Fruit fly (Drosophila melanogaster) whole organism, adult: ENCODE measurements around the gene Stt3A.

Experiments
- CG11617 ChIP-seq: fragments of 200-800 bp; sonication (Bioruptor generic); optimal IDR thresholded peaks from 2 replicates; lab custom pipeline; 2017; ENCODE audit warnings: mild to moderate bottlenecking, missing biosample characterization, missing genetic modification reagents, missing genetic modification characterization
- CG12768 ChIP-seq: fragments of 200-800 bp; sonication (Bioruptor generic); optimal IDR thresholded peaks from 2 replicates; lab custom pipeline; 2017; ENCODE audit warnings: missing biosample characterization, missing genetic modification characterization, mild to moderate bottlenecking, moderate library complexity, missing genetic modification reagents
- CG14711 ChIP-seq: fragments of 200-800 bp; sonication (Bioruptor generic); optimal IDR thresholded peaks from 2 replicates; lab custom pipeline; 2018; ENCODE audit warnings: missing biosample characterization, mild to moderate bottlenecking, missing genetic modification characterization, moderate library complexity
- CG1620 ChIP-seq: fragments of 200-800 bp; sonication (Bioruptor generic); optimal IDR thresholded peaks from 2 replicates; lab custom pipeline; 2016; ENCODE audit warnings: missing biosample characterization, missing genetic modification characterization
- CG33017 ChIP-seq: fragments of 200-800 bp; sonication (Bioruptor generic); optimal IDR thresholded peaks from 2 replicates; lab custom pipeline; 2018; ENCODE audit warnings: missing biosample characterization, mild to moderate bottlenecking, missing genetic modification characterization, moderate library complexity
- CG5204 ChIP-seq: fragments of 200-800 bp; sonication (Bioruptor generic); optimal IDR thresholded peaks from 2 replicates; lab custom pipeline; 2016; ENCODE audit warnings: missing biosample characterization, missing genetic modification characterization
- CG7045 ChIP-seq: fragments of 200-800 bp; sonication (Bioruptor generic); optimal IDR thresholded peaks from 2 replicates; lab custom pipeline; 2017; ENCODE audit warnings: missing biosample characterization, mild to moderate bottlenecking, missing genetic modification characterization
- CG7101 ChIP-seq: fragments of 200-800 bp; sonication (Bioruptor generic); optimal IDR thresholded peaks from 2 replicates; lab custom pipeline; 2018; ENCODE audit warnings: missing biosample characterization, mild to moderate bottlenecking, missing genetic modification characterization, moderate library complexity
- Clk ChIP-seq: fragments of 200-800 bp; sonication (Bioruptor generic); optimal IDR thresholded peaks from 2 replicates; lab custom pipeline; 2017; ENCODE audit warnings: missing biosample characterization, missing genetic modification characterization
- Crg-1 ChIP-seq: fragments of 200-800 bp; sonication (Bioruptor generic); optimal IDR thresholded peaks from 2 replicates; lab custom pipeline; 2016; ENCODE audit warnings: missing biosample characterization, missing genetic modification characterization
- Hr96 ChIP-seq: fragments of 200-800 bp; sonication (Bioruptor generic); optimal IDR thresholded peaks from 2 replicates; lab custom pipeline; 2016; ENCODE audit warnings: missing biosample characterization, missing genetic modification characterization
- Mnt ChIP-seq: fragments of 200-800 bp; sonication (Bioruptor generic); optimal IDR thresholded peaks from 2 replicates; lab custom pipeline; 2016; ENCODE audit warnings: missing biosample characterization, mild to moderate bottlenecking, missing genetic modification characterization
- bab1 ChIP-seq: fragments of 200-800 bp; sonication (Bioruptor generic); optimal IDR thresholded peaks from 3 replicates; lab custom pipeline; 2019; ENCODE audit warnings: missing biosample characterization, mild to moderate bottlenecking, missing genetic modification characterization, moderate library complexity
- cic ChIP-seq: fragments of 200-800 bp; sonication (Bioruptor generic); optimal IDR thresholded peaks from 2 replicates; lab custom pipeline; 2017; ENCODE audit warnings: missing biosample characterization, mild to moderate bottlenecking, missing genetic modification characterization, moderate library complexity
- cnc ChIP-seq, 2 experiments: fragments of >200 bp; optimal IDR thresholded peaks; 2 replicates each; lab custom pipeline; 2017
- kay ChIP-seq: fragments of 200-800 bp; sonication (Bioruptor generic); peaks from one replicate; lab custom pipeline; 2016; ENCODE audit warnings: missing biosample characterization, missing genetic modification characterization, borderline replicate concordance
- ovo ChIP-seq: fragments of 200-800 bp; sonication (Bioruptor generic); optimal IDR thresholded peaks from 2 replicates; lab custom pipeline; 2016; ENCODE audit warnings: missing biosample characterization, missing genetic modification characterization
- pad ChIP-seq: fragments of 200-800 bp; sonication (Bioruptor generic); optimal IDR thresholded peaks from 3 replicates; lab custom pipeline; 2017; ENCODE audit warnings: missing biosample characterization, missing genetic modification characterization, mild to moderate bottlenecking, moderate library complexity, missing genetic modification reagents
- tj ChIP-seq: fragments of 200-800 bp; sonication (Bioruptor generic); optimal IDR thresholded peaks from 3 replicates; lab custom pipeline; 2017; ENCODE audit warnings: missing biosample characterization, mild to moderate bottlenecking, missing genetic modification characterization, moderate library complexity
- toe ChIP-seq: fragments of 200-800 bp; sonication (Bioruptor generic); optimal IDR thresholded peaks from 2 replicates; lab custom pipeline; 2016; ENCODE audit warnings: missing biosample characterization, missing genetic modification characterization

Stt3A gene

DNA sequence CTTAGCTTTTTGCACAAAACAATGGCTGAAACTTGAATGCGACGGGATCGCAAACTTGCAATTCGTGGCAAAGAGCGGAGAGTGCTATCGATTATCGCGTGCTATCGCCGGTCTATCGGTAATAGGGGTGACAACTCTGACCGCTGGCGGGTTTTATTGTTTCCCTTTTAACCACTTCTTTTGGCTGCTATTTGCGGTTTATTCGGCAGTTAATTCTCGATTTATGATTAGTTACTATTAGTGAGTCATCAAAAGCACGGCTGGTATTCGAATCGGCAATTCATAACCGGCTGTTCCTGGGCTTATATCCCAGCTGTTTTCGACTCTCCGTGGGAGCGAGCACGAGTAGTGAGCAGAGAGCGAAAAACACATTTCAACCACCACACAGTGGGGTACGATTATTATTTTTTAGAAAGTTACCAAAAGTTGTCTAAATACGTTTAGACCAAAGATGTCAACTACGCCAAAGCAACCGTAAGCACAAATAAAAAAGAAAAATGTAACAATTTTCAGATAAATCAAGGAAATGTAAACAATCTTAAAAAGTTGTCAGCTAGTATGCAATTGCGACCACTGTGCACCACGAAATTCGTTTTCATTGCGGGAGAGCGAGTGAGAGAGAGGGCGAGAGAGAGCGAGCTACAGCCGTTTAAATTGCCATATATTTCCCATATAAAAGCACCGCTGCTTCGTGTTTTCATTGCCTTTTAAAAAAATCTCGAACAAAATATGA, at the start of gene Stt3A, which contains the start of gene bves:
Gene Stt3A, minus strand, starts transcription at position 89 of the 733 bp plus-strand sequence.
Gene bves, plus strand, starts transcription at position 115 of the 733 bp plus-strand sequence.
- TF ChIP-seq Clk (peak; percentile 79), pad (peak; percentile 84), CG12768 (GFP tag; lab: Kevin White, UChicago) (peak; percentile 94), cic (GFP tag; lab: Kevin White, UChicago) (peak; percentile 75), CG11617 (GFP tag; lab: Kevin White, UChicago) (peak; percentile 98), kay (peak; percentile 83), toe (GFP tag; lab: Kevin White, UChicago) (peak; percentile 81), Mnt (GFP tag; lab: Kevin White, UChicago) (peak; percentile 96), CG14711 (tag; lab: Kevin White, UChicago) (peak; percentile 95), CG33017 (tag; lab: Kevin White, UChicago) (peak; percentile 96), CG5204 (GFP tag; lab: Kevin White, UChicago) (peak; percentile 92), bab1 (GFP tag; lab: Kevin White, UChicago) (peak; percentile 99), CG1620 (GFP tag; lab: Kevin White, UChicago) (peak; percentile 95), CG7045 (GFP tag; lab: Kevin White, UChicago) (peak; percentile 89), Crg-1 (peak; percentile 95), tj (GFP tag; lab: Kevin White, UChicago) (peak; percentile 84), ovo (GFP tag; lab: Kevin White, UChicago) (peak; percentile 83), Hr96 (peak; percentile 98), CG7101 (tag; lab: Kevin White, UChicago) (peak; percentile 98), cnc (optimal IDR thresholded peaks at IDR 0.05; lab: Kevin White, UChicago) (no peak)

DNA sequence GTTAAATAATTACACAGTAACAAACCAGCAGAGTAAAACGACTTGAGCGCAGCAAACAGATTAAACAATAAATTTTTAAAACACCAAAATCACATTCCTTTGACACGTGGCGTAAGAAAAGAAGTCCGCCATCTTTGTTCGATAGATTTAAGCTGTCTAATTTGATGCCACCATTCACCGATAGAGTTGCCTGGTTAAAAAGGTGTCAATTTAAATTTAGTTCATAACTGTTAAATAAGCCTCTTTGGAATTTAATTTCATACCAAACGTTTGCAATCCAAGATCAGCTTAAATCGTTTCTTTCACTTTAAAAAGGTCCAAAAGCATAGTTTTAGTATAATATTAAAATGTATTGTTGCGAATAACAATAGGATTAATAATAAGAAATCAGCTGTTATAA, 48.4 kb upstream of the Stt3A start, which contains the start of gene CG15446:
Gene CG15446, minus strand, starts transcription at position 101 of the 400 bp plus-strand sequence.
- TF ChIP-seq CG11617 (GFP tag; lab: Kevin White, UChicago) (no peak), cnc (optimal IDR thresholded peaks at IDR 0.05; lab: Kevin White, UChicago) (no peak), cic (GFP tag; lab: Kevin White, UChicago) (no peak), Clk (no peak), toe (GFP tag; lab: Kevin White, UChicago) (no peak), CG1620 (GFP tag; lab: Kevin White, UChicago) (no peak), CG5204 (GFP tag; lab: Kevin White, UChicago) (no peak), CG7045 (GFP tag; lab: Kevin White, UChicago) (no peak), CG12768 (GFP tag; lab: Kevin White, UChicago) (no peak), tj (GFP tag; lab: Kevin White, UChicago) (no peak), pad (no peak)

DNA sequence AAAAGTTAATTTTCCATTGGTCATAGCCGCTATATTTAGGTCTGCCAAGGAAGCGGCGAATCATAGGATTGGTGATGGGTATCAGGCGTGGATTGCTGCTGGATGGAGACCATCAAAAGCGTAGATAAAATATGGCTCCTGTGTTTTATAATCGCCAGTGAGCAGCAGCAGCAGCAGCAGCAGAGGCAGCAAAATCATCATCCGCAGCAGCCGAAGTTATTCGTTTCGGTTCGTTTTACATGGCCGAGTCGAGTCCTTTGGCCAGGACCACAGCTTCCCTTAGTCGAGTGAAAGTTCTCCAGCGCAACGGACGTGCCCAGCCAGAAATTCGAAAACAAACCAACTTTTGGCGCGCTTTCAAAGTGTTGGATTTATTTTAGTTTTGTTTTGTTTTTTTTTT, 39.8 kb upstream of the Stt3A start, which contains the start of gene stg1:
Gene stg1, plus strand, starts transcription at position 301 of the 400 bp plus-strand sequence.
- TF ChIP-seq Hr96: no peak
- TF ChIP-seq CG14711 (tag; lab: Kevin White, UChicago): no peak
- TF ChIP-seq cic (GFP tag; lab: Kevin White, UChicago): no peak
- no peak for TF ChIP-seq Crg-1
- TF ChIP-seq tj (GFP tag; lab: Kevin White, UChicago): no peak
- TF ChIP-seq bab1 (GFP tag; lab: Kevin White, UChicago): no peak

DNA sequence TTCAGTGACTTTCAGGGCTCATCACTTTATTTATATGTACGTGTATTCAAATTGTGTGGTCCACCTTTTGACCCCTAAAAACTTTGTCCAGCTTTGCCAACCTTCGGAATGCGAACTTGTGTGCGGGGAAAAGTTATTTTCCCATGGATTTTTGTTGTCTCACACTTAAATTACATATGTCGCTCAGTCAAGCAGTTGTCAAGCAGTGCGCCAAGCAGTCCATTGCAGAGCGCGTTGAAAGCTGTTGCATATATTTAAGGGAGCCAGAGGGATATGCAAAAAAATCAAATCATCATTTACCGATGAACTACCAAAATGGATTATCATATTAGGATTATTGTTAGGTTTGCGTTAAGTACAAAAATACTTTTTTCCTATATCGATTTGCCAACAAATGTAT, 29.5 kb upstream of the Stt3A start:
- TF ChIP-seq kay: no peak
- no peak for TF ChIP-seq ovo (GFP tag; lab: Kevin White, UChicago)
- TF ChIP-seq CG33017 (tag; lab: Kevin White, UChicago): no peak
- no peak for TF ChIP-seq cic (GFP tag; lab: Kevin White, UChicago)
- no peak for TF ChIP-seq CG7101 (tag; lab: Kevin White, UChicago)
- TF ChIP-seq Hr96: no peak
- TF ChIP-seq CG12768 (GFP tag; lab: Kevin White, UChicago): no peak
- no peak for TF ChIP-seq tj (GFP tag; lab: Kevin White, UChicago)
- no peak for TF ChIP-seq Mnt (GFP tag; lab: Kevin White, UChicago)
- no peak for TF ChIP-seq toe (GFP tag; lab: Kevin White, UChicago)
- TF ChIP-seq Crg-1: no peak
- TF ChIP-seq bab1 (GFP tag; lab: Kevin White, UChicago): no peak
- TF ChIP-seq cnc (optimal IDR thresholded peaks at IDR 0.05; lab: Kevin White, UChicago): no peak
- no peak for TF ChIP-seq CG5204 (GFP tag; lab: Kevin White, UChicago)
- no peak for TF ChIP-seq CG14711 (tag; lab: Kevin White, UChicago)

DNA sequence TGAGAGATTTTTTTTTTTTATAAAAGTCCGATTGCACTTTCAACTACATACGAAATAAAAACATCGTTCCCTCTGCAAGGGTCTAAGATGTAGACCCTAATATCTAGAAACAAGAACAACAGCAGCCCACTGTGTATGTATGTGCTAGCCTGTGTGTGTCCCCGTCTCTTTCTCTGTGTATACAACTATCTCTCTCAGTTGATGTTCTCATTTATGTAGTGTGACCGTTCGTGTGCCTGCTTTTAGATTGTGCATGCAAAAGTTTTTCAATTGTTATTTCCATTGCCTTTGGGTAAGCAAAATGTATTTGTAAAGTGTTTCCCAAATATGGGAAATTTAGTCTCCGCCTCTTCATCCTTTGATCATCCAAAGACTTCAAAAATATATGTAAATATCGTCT, 26.6 kb upstream of the Stt3A start:
- TF ChIP-seq Mnt (GFP tag; lab: Kevin White, UChicago) (no peak), cic (GFP tag; lab: Kevin White, UChicago) (no peak), CG11617 (GFP tag; lab: Kevin White, UChicago) (no peak), tj (GFP tag; lab: Kevin White, UChicago) (no peak), kay (no peak), ovo (GFP tag; lab: Kevin White, UChicago) (no peak), toe (GFP tag; lab: Kevin White, UChicago) (no peak), cnc (optimal IDR thresholded peaks at IDR 0.05; lab: Kevin White, UChicago) (no peak), Clk (no peak), Hr96 (no peak), CG1620 (GFP tag; lab: Kevin White, UChicago) (no peak), CG7045 (GFP tag; lab: Kevin White, UChicago) (no peak), CG12768 (GFP tag; lab: Kevin White, UChicago) (no peak)

DNA sequence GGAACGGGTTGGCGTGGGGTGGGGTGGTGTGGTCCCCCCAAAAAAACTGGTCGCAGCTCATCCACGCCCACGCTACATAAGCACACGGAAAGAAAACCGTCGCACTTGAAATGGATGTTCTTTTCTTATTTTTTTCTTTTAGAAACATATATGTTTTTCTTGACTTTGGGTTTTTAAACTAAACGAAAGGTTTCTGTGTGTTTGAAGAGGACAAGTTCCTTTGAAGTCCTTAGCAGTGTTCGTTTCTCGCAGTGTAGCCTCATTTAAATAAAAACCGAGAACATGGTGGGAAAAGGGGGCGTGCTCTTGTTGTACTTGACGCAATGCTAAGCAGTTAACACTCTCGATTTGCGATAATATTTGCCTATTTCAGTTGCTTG, 20.6 kb upstream of the Stt3A start:
- TF ChIP-seq Hr96: no peak
- peak; percentile 57 for TF ChIP-seq bab1 (GFP tag; lab: Kevin White, UChicago)
- peak; percentile 14 for TF ChIP-seq CG14711 (tag; lab: Kevin White, UChicago)
- peak; percentile 31 for TF ChIP-seq CG1620 (GFP tag; lab: Kevin White, UChicago)
